Fruit fly (Drosophila melanogaster): ENCODE data around the gene Task7.
A peak's percentile ranks its signal among the peaks of the same experiment; 100 is the strongest.

Gene Task7

dm6 chr3R:9399074-9399473, 13.0 kb downstream of the Task7 start (continued):
- TF ChIP-seq Fer2 (tag; optimal IDR thresholded peaks at IDR 0.05) (no peak), repo (GFP tag; optimal IDR thresholded peaks at IDR 0.05) (no peak), cad (GFP tag; optimal IDR thresholded peaks at IDR 0.05) (peak; percentile 43), dimm (GFP tag; IDR thresholded peaks at IDR 0.05) (no peak), CG2129 (GFP tag; IDR thresholded peaks at IDR 0.05; ENCODE audit: partially characterized antibody) (no peak), Trl (optimal IDR thresholded peaks at IDR 0.05) (no peak), Trl (GFP tag; optimal IDR thresholded peaks at IDR 0.05) (no peak), CG14860 (GFP tag; IDR thresholded peaks at IDR 0.05; ENCODE audit: partially characterized antibody) (no peak), CG15011 (GFP tag; optimal IDR thresholded peaks at IDR 0.05) (no peak), CG2875 (GFP tag; optimal IDR thresholded peaks at IDR 0.05) (no peak), CG6683 (GFP tag; optimal IDR thresholded peaks at IDR 0.05) (no peak), CkIIα-i1 (GFP tag; IDR thresholded peaks at IDR 0.05) (no peak), Dek (tag; optimal IDR thresholded peaks at IDR 0.05) (no peak)

DNA sequence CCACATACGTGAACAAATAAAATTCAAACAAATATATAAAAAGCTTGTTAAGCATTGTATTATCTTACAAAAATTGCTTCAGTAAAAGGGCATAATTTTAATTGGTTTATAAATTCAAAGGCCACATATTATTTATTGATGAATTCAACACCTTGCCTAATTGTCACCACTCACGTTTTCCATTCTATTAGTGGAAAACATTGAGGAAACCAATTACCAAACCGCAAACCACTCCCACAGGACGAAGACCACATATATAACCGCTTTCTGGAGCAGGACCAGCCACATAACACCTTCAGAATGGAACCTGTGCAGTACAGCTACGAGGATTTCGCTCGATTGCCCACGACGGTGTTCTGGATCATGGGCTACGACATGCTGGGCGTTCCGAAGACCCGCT, 14.2 kb downstream of the Task7 start, which contains the start of gene Or85f:
TSS of gene Or85f (plus strand) at position 301 of the 400 bp plus-strand sequence.
- TF ChIP-seq Lhr (GFP tag; optimal IDR thresholded peaks at IDR 0.05): no peak

- TF ChIP-seq sqz (GFP tag; optimal IDR thresholded peaks at IDR 0.05) (no peak), D19A (tag; optimal IDR thresholded peaks at IDR 0.05) (peak; percentile 11), sens (GFP tag) (peak; percentile 48), HmgD (GFP tag; optimal IDR thresholded peaks at IDR 0.05) (no peak), CG4360 (GFP tag; IDR thresholded peaks at IDR 0.05) (0 out of 2 replicates have a peak, but pooled peaks have one; percentile 11), CG3163 (GFP tag; optimal IDR thresholded peaks at IDR 0.05) (no peak), Lim3 (GFP tag; IDR thresholded peaks at IDR 0.05) (no peak), gfzf (GFP tag; optimal IDR thresholded peaks at IDR 0.05) (no peak), prd (optimal IDR thresholded peaks at IDR 0.05) (no peak), prd (GFP tag; IDR thresholded peaks at IDR 0.05) (0 out of 3 replicates have a peak, but pooled peaks have one; percentile 7), Med (GFP tag) (peak; percentile 69), CG11504 (tag; optimal IDR thresholded peaks at IDR 0.05) (no peak), scrt (GFP tag; optimal IDR thresholded peaks at IDR 0.05) (peak; percentile 53), CG34422 (GFP tag; IDR thresholded peaks at IDR 0.05) (0 out of 3 replicates have a peak, but pooled peaks have one; percentile 17), Deaf1 (tag; optimal IDR thresholded peaks at IDR 0.05) (no peak), CG43689 (GFP tag; IDR thresholded peaks at IDR 0.05) (0 out of 2 replicates have a peak, but pooled peaks have one; percentile 6), Hr39 (optimal IDR thresholded peaks at IDR 0.05) (no peak), CG3407 (GFP tag; optimal IDR thresholded peaks at IDR 0.05) (no peak), CG9817 (tag; optimal IDR thresholded peaks at IDR 0.05) (no peak), CG32767 (GFP tag; IDR thresholded peaks at IDR 0.05) (no peak), ken (GFP tag; IDR thresholded peaks at IDR 0.05) (no peak), Blimp-1 (GFP tag; optimal IDR thresholded peaks at IDR 0.05) (no peak), CG2199 (GFP tag; IDR thresholded peaks at IDR 0.05) (peak; percentile 57; the same call in 1 of the 3 replicates), Gug (GFP tag; IDR thresholded peaks at IDR 0.05) (no peak), Fer1 (GFP tag; optimal IDR thresholded peaks at IDR 0.05) (no peak), CG7357 (GFP tag; IDR thresholded peaks at IDR 0.05) (no peak), Poxn (GFP tag; IDR thresholded peaks at IDR 0.05) (no peak), dimm (GFP tag; IDR thresholded peaks at IDR 0.05) (no peak), pros (GFP tag; optimal IDR thresholded peaks at IDR 0.05) (no peak)
Measured at dm6 chr3R:9395998-9396397, 16.1 kb downstream of the Task7 start.

All from whole organism, embryonic.